Fruit fly (Drosophila melanogaster) whole organism, embryonic: ENCODE data around the gene CG6415.
A peak's percentile ranks its signal among the peaks of the same experiment; 100 is the strongest.

Experiments used
- Bteb2 ChIP-seq: fragments of 200-800 bp; sonication (Bioruptor generic); optimal IDR thresholded peaks from 2 replicates; lab custom pipeline; 2016; ENCODE audit warnings: missing biosample characterization, missing genetic modification characterization
- CG10267 ChIP-seq: fragments of 200-800 bp; sonication (Bioruptor generic); optimal IDR thresholded peaks from 2 replicates; lab custom pipeline; 2018; ENCODE audit warnings: missing biosample characterization, mild to moderate bottlenecking, missing genetic modification characterization, moderate library complexity
- CG14441 ChIP-seq: fragments of 200-800 bp; sonication (Bioruptor generic); IDR thresholded peaks from 2 replicates; pipeline ENCODE4 v1.3.6; 2022; ENCODE audit warnings: missing biosample characterization, missing genetic modification characterization
- CG1602 ChIP-seq: fragments of 200-800 bp; sonication (Bioruptor generic); optimal IDR thresholded peaks from 3 replicates; lab custom pipeline; 2016; ENCODE audit warnings: missing biosample characterization, missing genetic modification characterization
- CG16813 ChIP-seq: fragments of 200-800 bp; sonication (Bioruptor generic); IDR thresholded peaks from 3 replicates; pipeline ENCODE4 v1.3.6; 2022; ENCODE audit warnings: missing biosample characterization, missing genetic modification characterization; ENCODE audit not compliant: partially characterized antibody
- CG16815 ChIP-seq: fragments of 200-800 bp; sonication (Bioruptor generic); optimal IDR thresholded peaks from 3 replicates; lab custom pipeline; 2017; ENCODE audit warnings: missing biosample characterization, mild to moderate bottlenecking, missing genetic modification characterization
- CG2712 ChIP-seq: fragments of 200-800 bp; optimal IDR thresholded peaks from 3 replicates; lab custom pipeline; 2019; ENCODE audit warnings: missing biosample characterization, mild to moderate bottlenecking, missing genetic modification characterization, moderate library complexity
- CG30431 ChIP-seq: fragments of 200-800 bp; sonication (Bioruptor generic); optimal IDR thresholded peaks from 2 replicates; lab custom pipeline; 2017; ENCODE audit warnings: missing biosample characterization, missing genetic modification characterization
- CG5180 ChIP-seq: fragments of 200-800 bp; sonication (Bioruptor generic); optimal IDR thresholded peaks from 3 replicates; lab custom pipeline; 2017; ENCODE audit warnings: missing biosample characterization, missing genetic modification characterization, mild to moderate bottlenecking, moderate library complexity, missing genetic modification reagents
- CG6813 ChIP-seq: fragments of 200-800 bp; sonication (Bioruptor generic); optimal IDR thresholded peaks from 2 replicates; lab custom pipeline; 2017; ENCODE audit warnings: missing biosample characterization, missing genetic modification characterization, mild to moderate bottlenecking, moderate library complexity, missing genetic modification reagents
- CG7987 ChIP-seq: fragments of 200-800 bp; sonication (Bioruptor generic); optimal IDR thresholded peaks from 2 replicates; lab custom pipeline; 2018; ENCODE audit warnings: missing biosample characterization, mild to moderate bottlenecking, missing genetic modification characterization, moderate library complexity
- Camta ChIP-seq: fragments of 200-800 bp; sonication (Bioruptor generic); optimal IDR thresholded peaks from 2 replicates; lab custom pipeline; 2016; ENCODE audit warnings: missing biosample characterization, missing genetic modification characterization
- CkIIα-i1 ChIP-seq: fragments of 200-800 bp; sonication (Bioruptor generic); IDR thresholded peaks from 2 replicates; pipeline ENCODE4 v1.3.6; 2022; ENCODE audit warnings: missing biosample characterization, missing genetic modification characterization
- CrebB ChIP-seq: fragments of 200-800 bp; sonication (Bioruptor generic); optimal IDR thresholded peaks from 3 replicates; lab custom pipeline; 2018; ENCODE audit warnings: missing biosample characterization, mild to moderate bottlenecking, missing genetic modification characterization
- Elba2 ChIP-seq: fragments of 200-800 bp; sonication (Bioruptor generic); optimal IDR thresholded peaks from 3 replicates; lab custom pipeline; 2016; ENCODE audit warnings: missing biosample characterization, missing genetic modification characterization
- H15 ChIP-seq: fragments of 200-800 bp; sonication (Bioruptor generic); IDR thresholded peaks from 3 replicates; pipeline ENCODE4 v1.3.6; 2022; ENCODE audit warnings: missing biosample characterization, missing genetic modification characterization
- Hmx ChIP-seq: fragments of 200-800 bp; sonication (Bioruptor generic); optimal IDR thresholded peaks from 2 replicates; lab custom pipeline; 2016; ENCODE audit warnings: missing biosample characterization, missing genetic modification characterization
- Lim3 ChIP-seq: fragments of 200-800 bp; sonication (Bioruptor generic); IDR thresholded peaks from 2 replicates; pipeline ENCODE4 v1.3.6; 2022; ENCODE audit warnings: missing biosample characterization, missing genetic modification characterization
- Meics ChIP-seq: fragments of 200-800 bp; sonication (Bioruptor generic); optimal IDR thresholded peaks from 2 replicates; lab custom pipeline; 2017; ENCODE audit warnings: missing biosample characterization, mild to moderate bottlenecking, missing genetic modification characterization
- Myb ChIP-seq: fragments of 200-800 bp; sonication (Bioruptor generic); optimal IDR thresholded peaks from 2 replicates; lab custom pipeline; 2016; ENCODE audit warnings: missing biosample characterization, missing genetic modification characterization
- Stat92E ChIP-seq, 3 experiments: fragments of >200 bp in 2 of 3; fragments of 200-800 bp in 1 of 3; sonication (Bioruptor generic) in 1 of 3; optimal IDR thresholded peaks; 2 replicates each; lab custom pipeline; 2017 to 2019; ENCODE audit warnings: missing biosample characterization in 3 of 3, missing genetic modification characterization in 3 of 3, mild to moderate bottlenecking in 1 of 3, moderate library complexity in 1 of 3
- caup ChIP-seq: fragments of 200-800 bp; sonication (Bioruptor generic); optimal IDR thresholded peaks from 3 replicates; lab custom pipeline; 2017; ENCODE audit warnings: missing biosample characterization, mild to moderate bottlenecking, missing genetic modification characterization, moderate library complexity; ENCODE audit not compliant: severe bottlenecking
- chif ChIP-seq, 2 experiments: fragments of 200-800 bp; sonication (Bioruptor generic); optimal IDR thresholded peaks; 3 replicates each; lab custom pipeline; 2016; ENCODE audit warnings: missing biosample characterization in 2 of 2, missing genetic modification characterization in 2 of 2
- chn ChIP-seq: fragments of 200-800 bp; sonication (Bioruptor generic); optimal IDR thresholded peaks from 2 replicates; lab custom pipeline; 2016; ENCODE audit warnings: missing biosample characterization, missing genetic modification characterization
- crp ChIP-seq, 2 experiments: fragments of 200-800 bp; sonication (Bioruptor generic); optimal IDR thresholded peaks; 2 replicates in 1 of 2; 3 replicates in 1 of 2; lab custom pipeline; 2017; ENCODE audit warnings: missing biosample characterization in 2 of 2, missing genetic modification characterization in 2 of 2, mild to moderate bottlenecking in 1 of 2, moderate library complexity in 1 of 2
- exex ChIP-seq: fragments of 200-800 bp; sonication (Bioruptor generic); optimal IDR thresholded peaks from 4 replicates; lab custom pipeline; 2018; ENCODE audit warnings: missing biosample characterization, mild to moderate bottlenecking, missing genetic modification characterization, moderate library complexity
- grau ChIP-seq: fragments of 200-800 bp; optimal IDR thresholded peaks from 3 replicates; lab custom pipeline; 2019; ENCODE audit warnings: missing biosample characterization, mild to moderate bottlenecking, missing genetic modification characterization, moderate library complexity
- grn ChIP-seq: fragments of 200-800 bp; sonication (Bioruptor generic); optimal IDR thresholded peaks from 3 replicates; lab custom pipeline; 2017; ENCODE audit warnings: missing biosample characterization, missing genetic modification characterization
- lov ChIP-seq, 2 experiments: fragments of 200-800 bp in 1 of 2; fragments of >200 bp in 1 of 2; sonication (Bioruptor generic) in 1 of 2; IDR thresholded peaks in 1 of 2; optimal IDR thresholded peaks in 1 of 2; 2 replicates in 1 of 2; 3 replicates in 1 of 2; pipeline versions ENCODE4 v1.3.6 to Lab custom; 2017 to 2022; ENCODE audit warnings: missing biosample characterization in 1 of 2, missing genetic modification characterization in 1 of 2
- maf-S ChIP-seq: fragments of 200-800 bp; sonication (Bioruptor generic); optimal IDR thresholded peaks from 2 replicates; lab custom pipeline; 2016; ENCODE audit warnings: missing biosample characterization, missing genetic modification characterization
- mirr ChIP-seq: fragments of 200-800 bp; sonication (Bioruptor generic); optimal IDR thresholded peaks from 3 replicates; lab custom pipeline; 2018; ENCODE audit warnings: missing biosample characterization, mild to moderate bottlenecking, missing genetic modification characterization
- nmo ChIP-seq: fragments of 200-800 bp; sonication (Bioruptor generic); optimal IDR thresholded peaks from 2 replicates; lab custom pipeline; 2018; ENCODE audit warnings: missing biosample characterization, mild to moderate bottlenecking, missing genetic modification characterization, moderate library complexity
- sens ChIP-seq: fragments of 200-800 bp; sonication (Bioruptor generic); peaks from one replicate; lab custom pipeline; 2016; ENCODE audit warnings: missing biosample characterization, missing genetic modification characterization
- sens-2 ChIP-seq: fragments of 200-800 bp; sonication (Bioruptor generic); IDR thresholded peaks from 2 replicates; pipeline ENCODE4 v1.3.6; 2022; ENCODE audit warnings: missing biosample characterization, missing genetic modification characterization
- ssp ChIP-seq: fragments of 200-800 bp; sonication (Bioruptor generic); IDR thresholded peaks from 2 replicates; pipeline ENCODE4 v1.3.6; 2022; ENCODE audit warnings: missing biosample characterization, missing genetic modification characterization
- tin ChIP-seq: fragments of 200-800 bp; sonication (Bioruptor generic); optimal IDR thresholded peaks from 3 replicates; lab custom pipeline; 2016; ENCODE audit warnings: missing biosample characterization, missing genetic modification characterization
- ttk ChIP-seq: fragments of 200-800 bp; sonication (Bioruptor generic); IDR thresholded peaks from 2 replicates; pipeline ENCODE4 v2.1.2; 2022; ENCODE audit warnings: missing biosample characterization, missing genetic modification characterization
- vvl ChIP-seq: fragments of 200-800 bp; sonication (Bioruptor generic); IDR thresholded peaks from 2 replicates; pipeline ENCODE4 v1.3.6; 2022; ENCODE audit warnings: missing biosample characterization, missing genetic modification characterization

Gene CG6415

DNA sequence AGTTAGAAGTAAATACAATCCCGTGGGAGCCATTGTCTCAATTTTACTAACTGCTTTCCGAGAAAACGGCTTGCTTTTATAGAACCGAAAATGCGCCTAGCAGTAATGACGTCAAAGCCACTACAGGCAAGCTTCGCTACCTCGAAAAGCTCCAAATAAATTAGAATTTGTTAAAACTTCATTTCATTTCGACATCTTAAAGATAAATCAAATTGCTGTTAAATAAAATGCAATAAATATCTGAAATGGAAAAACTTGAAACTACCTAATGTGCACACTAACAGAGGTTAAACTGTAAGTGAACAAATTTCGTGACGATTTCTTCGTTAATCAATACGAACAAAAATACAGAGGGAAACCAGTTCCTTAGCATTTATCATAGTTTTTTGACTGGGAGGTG is 5.4 kb upstream of the CG6415 start, which contains the start of gene CG7300 (continued):
- TF ChIP-seq Hmx (GFP tag; lab: Kevin White, UChicago) (no peak), lov (optimal IDR thresholded peaks at IDR 0.05; lab: Kevin White, UChicago) (no peak), lov (GFP tag; IDR thresholded peaks at IDR 0.05; lab: Robert Waterston, UW) (no peak), Stat92E (GFP tag; optimal IDR thresholded peaks at IDR 0.05; lab: Kevin White, UChicago) (no peak), Lim3 (no peak), CG16815 (GFP tag; lab: Kevin White, UChicago) (peak; percentile 15), H15 (GFP tag; lab: Robert Waterston, UW) (0 out of 3 replicates have a peak, but pooled peaks have one; percentile 10), Meics (peak; percentile 68), CG30431 (GFP tag; lab: Kevin White, UChicago) (peak; percentile 9), Elba2 (GFP tag; lab: Kevin White, UChicago) (no peak), vvl (GFP tag; lab: Robert Waterston, UW) (peak; percentile 80), ssp (peak; percentile 34; the same call in 1 of the 2 replicates), Camta (GFP tag; lab: Kevin White, UChicago) (peak; percentile 9), CG6813 (GFP tag; lab: Kevin White, UChicago) (peak; percentile 8), chif (GFP tag; optimal IDR thresholded peaks at IDR 0.05; lab: Kevin White, UChicago) (peak; percentile 26 to 40), tin (peak; percentile 50), CG1602 (GFP tag; lab: Kevin White, UChicago) (peak; percentile 22), CG7987 (GFP tag; lab: Kevin White, UChicago) (no peak), nmo (peak; percentile 59), CkIIα-i1 (no peak), ttk (GFP tag; lab: Robert Waterston, UW) (no peak; the same call in 1 of the 2 replicates), mirr (no peak), CG16813 (GFP tag; lab: Robert Waterston, UW) (no peak), CG2712 (tag; lab: Kevin White, UChicago) (peak; percentile 63), CrebB (no peak), Bteb2 (GFP tag; lab: Kevin White, UChicago) (peak; percentile 68), CG10267 (peak; percentile 27), chn (GFP tag; lab: Kevin White, UChicago) (peak; percentile 17), Myb (GFP tag; lab: Kevin White, UChicago) (peak; percentile 3), crp (GFP tag; optimal IDR thresholded peaks at IDR 0.05; lab: Kevin White, UChicago) (no peak)

DNA sequence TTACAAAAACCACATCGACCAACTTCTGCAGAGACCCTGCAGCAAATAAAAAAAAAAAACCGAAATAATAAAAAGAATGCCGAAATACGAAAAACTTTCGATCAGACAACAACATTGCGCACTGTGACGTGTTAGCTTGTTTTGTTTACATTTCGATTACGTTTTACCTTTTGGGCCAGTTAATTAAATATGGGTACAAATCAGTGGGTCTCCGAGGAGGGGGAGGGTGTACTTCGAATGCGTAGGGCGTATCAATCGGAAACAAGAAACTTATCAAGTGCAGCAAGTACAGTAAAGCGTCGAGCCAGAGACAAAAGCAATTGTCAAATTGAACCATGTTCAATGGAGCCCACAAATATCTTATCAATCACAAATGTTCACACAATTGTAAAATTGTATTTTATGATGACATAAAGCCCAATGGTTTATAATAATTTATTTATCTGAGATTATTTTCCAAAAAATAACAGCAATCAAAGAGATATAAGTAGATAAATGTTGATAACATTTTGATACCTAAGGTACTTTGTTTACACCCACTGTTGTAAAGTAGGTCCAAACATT is 1.8 kb upstream of the CG6415 start, which contains the start of gene Lip1:
Lip1 (minus strand) TSS at position 46 of the 564 bp plus-strand sequence.
- TF ChIP-seq CG5180 (GFP tag; lab: Kevin White, UChicago) (peak; percentile 9), mirr (peak; percentile 69), sens (GFP tag; lab: Kevin White, UChicago) (peak; percentile 53), sens-2 (no peak), grau (tag; lab: Kevin White, UChicago) (peak; percentile 55), CG14441 (GFP tag; lab: Robert Waterston, UW) (no peak), CkIIα-i1 (no peak), Lim3 (peak; percentile 73; the same call in 1 of the 2 replicates), maf-S (GFP tag; lab: Kevin White, UChicago) (no peak), caup (GFP tag; lab: Kevin White, UChicago) (peak; percentile 2), exex (tag; lab: Kevin White, UChicago) (peak; percentile 45), vvl (GFP tag; lab: Robert Waterston, UW) (0 out of 2 replicates have a peak, but pooled peaks have one; percentile 18), grn (GFP tag; lab: Kevin White, UChicago) (peak; percentile 6)
- TF ChIP-seq, all 482 proteins: peak for 9
